Worm (Caenorhabditis elegans): ENCODE measurements around the gene Y59H11AR.10.

- TF ChIP-seq him-1 (tag; optimal IDR thresholded peaks at IDR 0.05): no peak
- TF ChIP-seq dao-5 (tag; optimal IDR thresholded peaks at IDR 0.05): no peak
- TF ChIP-seq W03F9.2 (tag; optimal IDR thresholded peaks at IDR 0.05): no peak
Measured at ce11 chrIV:8570253-8570652, 32.7 kb upstream of the Y59H11AR.10 start, which contains the start of gene Y59H11AM.4.

All from whole organism, L4/young adult.